Worm (Caenorhabditis elegans): ENCODE measurements around the gene R102.8.

R102.8 gene

DNA sequence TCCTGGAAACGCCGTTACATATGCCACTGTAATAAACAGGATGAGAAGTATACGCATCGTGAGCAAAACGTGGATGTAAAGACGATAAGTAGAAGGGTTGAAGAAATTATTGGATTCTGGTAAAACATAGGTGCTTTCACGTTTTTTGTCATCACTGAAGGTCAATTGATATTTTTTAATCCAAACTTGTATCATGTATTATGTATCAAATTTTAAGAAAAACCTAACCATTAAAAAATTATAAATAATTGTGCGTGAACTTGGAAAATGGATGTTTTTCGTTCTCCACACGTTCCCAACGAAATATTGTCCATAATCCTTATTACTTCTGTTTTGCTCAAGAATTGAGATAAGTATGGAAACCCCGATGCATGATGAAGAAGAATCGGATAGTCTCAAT lies at the start of gene R102.8:
Gene R102.8 (minus strand): TSS at position 101 of the 400 bp plus-strand sequence.
- TF ChIP-seq fkh-10 (GFP tag; optimal IDR thresholded peaks at IDR 0.05) (no peak), ztf-11 (tag; optimal IDR thresholded peaks at IDR 0.05) (no peak), ceh-88 (GFP tag; IDR thresholded peaks at IDR 0.05) (no peak), fkh-4 (tag; optimal IDR thresholded peaks at IDR 0.05; ENCODE audit: borderline replicate concordance) (no peak), xbp-1 (tag; optimal IDR thresholded peaks at IDR 0.05) (no peak), nhr-71 (tag; optimal IDR thresholded peaks at IDR 0.05) (no peak), ama-1 (optimal IDR thresholded peaks at IDR 0.05) (no peak), ceh-90 (tag; optimal IDR thresholded peaks at IDR 0.05) (no peak), ceh-8 (GFP tag; optimal IDR thresholded peaks at IDR 0.05) (no peak)

- TF ChIP-seq swsn-7 (tag; optimal IDR thresholded peaks at IDR 0.05) (no peak), fkh-10 (GFP tag; optimal IDR thresholded peaks at IDR 0.05) (no peak), aha-1 (tag; optimal IDR thresholded peaks at IDR 0.05) (no peak), ceh-82 (tag; optimal IDR thresholded peaks at IDR 0.05) (no peak), tbx-2 (tag; optimal IDR thresholded peaks at IDR 0.05) (no peak), lsy-2 (tag; optimal IDR thresholded peaks at IDR 0.05) (no peak), ztf-4 (tag; optimal IDR thresholded peaks at IDR 0.05) (no peak), nhr-47 (tag; optimal IDR thresholded peaks at IDR 0.05) (no peak), nhr-90 (tag; optimal IDR thresholded peaks at IDR 0.05; ENCODE audit: poor library complexity) (no peak), lin-14 (GFP tag; optimal IDR thresholded peaks at IDR 0.05) (no peak), dsc-1 (tag; optimal IDR thresholded peaks at IDR 0.05) (no peak), hlh-4 (tag; optimal IDR thresholded peaks at IDR 0.05) (no peak), sptf-1 (tag; optimal IDR thresholded peaks at IDR 0.05) (no peak), nhr-84 (tag; optimal IDR thresholded peaks at IDR 0.05) (no peak), unc-98 (GFP tag; IDR thresholded peaks at IDR 0.05) (no peak), F16B12.6 (tag; optimal IDR thresholded peaks at IDR 0.05) (no peak), nhr-237 (tag; optimal IDR thresholded peaks at IDR 0.05) (no peak), C34B4.2 (tag; optimal IDR thresholded peaks at IDR 0.05) (no peak)
Measured at ce11 chrIV:10738328-10738727, 48.3 kb upstream of the R102.8 start, which contains the start of gene ssp-34. Gene ssp-34, minus strand, starts transcription at chrIV:10738602.

DNA sequence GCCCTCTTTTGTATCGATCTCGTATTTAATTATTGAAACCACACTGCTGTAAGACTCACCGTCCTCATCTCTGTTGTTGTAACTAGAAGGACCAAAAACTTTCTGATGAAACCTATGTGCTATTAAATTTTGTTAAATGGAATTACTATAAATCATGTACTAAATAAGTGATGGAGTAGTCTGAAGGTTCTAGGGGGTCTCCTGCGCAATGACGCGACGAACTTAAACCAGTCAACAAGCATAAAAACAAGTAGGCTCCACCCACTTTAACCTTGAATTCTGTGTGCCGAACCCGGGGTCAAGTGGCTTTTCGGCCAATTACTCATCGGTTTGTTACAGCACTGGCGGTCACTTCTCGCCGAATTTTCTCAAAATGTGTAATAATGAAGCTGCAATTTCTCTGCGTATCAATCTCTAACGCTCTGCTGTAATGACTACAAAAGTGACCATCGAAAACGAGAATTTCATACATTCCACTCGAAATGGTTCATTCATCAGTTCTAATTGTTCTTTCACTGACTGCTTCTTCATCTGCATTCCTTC lies 47.0 kb upstream of the R102.8 start, which contains the start of gene grl-21:
Gene grl-21 (plus strand): TSS at position 464 of the 543 bp plus-strand sequence.
- TF ChIP-seq nhr-84 (tag; optimal IDR thresholded peaks at IDR 0.05), result no peak
- no peak for TF ChIP-seq fkh-10 (GFP tag; optimal IDR thresholded peaks at IDR 0.05)
- no peak for TF ChIP-seq fkh-8 (tag; optimal IDR thresholded peaks at IDR 0.05)
- TF ChIP-seq efl-1 (optimal IDR thresholded peaks at IDR 0.05), result no peak
- no peak for TF ChIP-seq efl-1 (GFP tag; optimal IDR thresholded peaks at IDR 0.05 in 1 of 2)
- no peak for TF ChIP-seq unc-86 (tag; optimal IDR thresholded peaks at IDR 0.05)
- no peak for TF ChIP-seq lin-14 (GFP tag; optimal IDR thresholded peaks at IDR 0.05)
- no peak for TF ChIP-seq swsn-7 (tag; optimal IDR thresholded peaks at IDR 0.05)
- no peak for TF ChIP-seq sup-37 (GFP tag; optimal IDR thresholded peaks at IDR 0.05)

- TF ChIP-seq mdl-1 (tag; optimal IDR thresholded peaks at IDR 0.05) (peak in 1 of 2 experiments; percentile 66), ets-5 (GFP tag; IDR thresholded peaks at IDR 0.05) (no peak), fkh-8 (tag; optimal IDR thresholded peaks at IDR 0.05) (peak; percentile 52), lin-39 (tag; optimal IDR thresholded peaks at IDR 0.05) (peak; percentile 44), sup-37 (GFP tag; optimal IDR thresholded peaks at IDR 0.05) (peak; percentile 10), zip-4 (GFP tag; optimal IDR thresholded peaks at IDR 0.05) (no peak), ceh-88 (GFP tag; IDR thresholded peaks at IDR 0.05) (no peak), pqm-1 (tag; optimal IDR thresholded peaks at IDR 0.05) (no peak), nhr-12 (tag; optimal IDR thresholded peaks at IDR 0.05) (no peak), lin-15B (tag; optimal IDR thresholded peaks at IDR 0.05) (peak; percentile 95), alr-1 (tag; optimal IDR thresholded peaks at IDR 0.05; ENCODE audit: borderline replicate concordance) (no peak), C34B4.2 (tag; optimal IDR thresholded peaks at IDR 0.05) (no peak), irx-1 (tag; optimal IDR thresholded peaks at IDR 0.05) (peak; percentile 65), lir-3 (tag; optimal IDR thresholded peaks at IDR 0.05; ENCODE audit: poor library complexity) (peak; percentile 55), pag-3 (tag; optimal IDR thresholded peaks at IDR 0.05; ENCODE audit: borderline replicate concordance, insufficient read depth) (no peak), F16B12.6 (tag; optimal IDR thresholded peaks at IDR 0.05) (peak; percentile 41), snu-23 (GFP tag; optimal IDR thresholded peaks at IDR 0.05) (peak; percentile 90), hlh-4 (tag; optimal IDR thresholded peaks at IDR 0.05) (no peak), skn-1 (tag; optimal IDR thresholded peaks at IDR 0.05) (peak; percentile 83), Y116A8C.19 (tag; optimal IDR thresholded peaks at IDR 0.05; ENCODE audit: borderline replicate concordance) (no peak), lin-14 (GFP tag; optimal IDR thresholded peaks at IDR 0.05) (peak; percentile 74)
Measured at ce11 chrIV:10734527-10735436, 44.7 kb upstream of the R102.8 start, which contains the start of the genes orc-5 and cyb-1. Gene orc-5, minus strand, starts transcription at chrIV:10734588. Gene cyb-1, plus strand, starts transcription at chrIV:10735216.
